Worm (Caenorhabditis elegans) whole organism, young adult: ENCODE measurements around the gene F19C6.3.
A peak's percentile ranks its signal among the peaks of the same experiment; 100 is the strongest.

Experiments used
- B0261.1 ChIP-seq: sonication (generic microtip); optimal IDR thresholded peaks from 2 replicates; lab custom pipeline; 2016; ENCODE audit warnings: mild to moderate bottlenecking, missing genetic modification characterization, moderate library complexity, missing compliant biosample characterization
- F10E7.11 ChIP-seq: sonication (generic microtip); optimal IDR thresholded peaks from 2 replicates; lab custom pipeline; 2017; ENCODE audit warnings: mild to moderate bottlenecking, missing genetic modification characterization, moderate library complexity, missing compliant biosample characterization
- F57A8.1 ChIP-seq: fragments of 200-800 bp; sonication (Bioruptor generic); optimal IDR thresholded peaks from 2 replicates; lab custom pipeline; 2018; ENCODE audit warnings: mild to moderate bottlenecking, missing genetic modification characterization, moderate library complexity, missing compliant biosample characterization
- Y53F4B.3 ChIP-seq: fragments of 200-800 bp; sonication (Bioruptor generic); IDR thresholded peaks from 2 replicates; pipeline ENCODE4 v1.3.6; 2022; ENCODE audit warnings: missing genetic modification reagents, missing genetic modification characterization, missing compliant biosample characterization
- Y53G8AR.9 ChIP-seq: fragments of 200-800 bp; sonication (Bioruptor generic); conservative IDR thresholded peaks from 2 replicates; pipeline ENCODE4 v1.3.6; 2022; ENCODE audit warnings: missing genetic modification reagents, missing genetic modification characterization, missing compliant biosample characterization
- Y67H2A.10 ChIP-seq: fragments of 200-800 bp; sonication (Bioruptor generic); conservative IDR thresholded peaks from 2 replicates; pipeline ENCODE4 v1.3.6; 2022; ENCODE audit warnings: missing genetic modification reagents, missing genetic modification characterization, missing compliant biosample characterization
- Y79H2A.3 ChIP-seq: fragments of 200-800 bp; sonication (Bioruptor generic); conservative IDR thresholded peaks from 2 replicates; pipeline ENCODE4 v1.3.6; 2022; ENCODE audit warnings: missing genetic modification reagents, missing genetic modification characterization, missing compliant biosample characterization
- bed-1 ChIP-seq: fragments of 200-800 bp; sonication (Bioruptor generic); IDR thresholded peaks from 2 replicates; pipeline ENCODE4 v1.3.6; 2022; ENCODE audit warnings: missing genetic modification reagents, missing genetic modification characterization, missing compliant biosample characterization
- ceh-27 ChIP-seq: fragments of 200-800 bp; sonication (Bioruptor generic); optimal IDR thresholded peaks from 2 replicates; lab custom pipeline; 2018; ENCODE audit warnings: mild to moderate bottlenecking, missing genetic modification characterization, moderate library complexity, missing compliant biosample characterization
- chd-7 ChIP-seq: sonication (generic microtip); optimal IDR thresholded peaks from 2 replicates; lab custom pipeline; 2016; ENCODE audit warnings: mild to moderate bottlenecking, missing genetic modification characterization, moderate library complexity, missing compliant biosample characterization
- dpl-1 ChIP-seq: fragments of 150-350 bp; optimal IDR thresholded peaks from 2 replicates; lab custom pipeline; 2014; ENCODE audit warnings: missing biosample characterization, missing genetic modification reagents, missing genetic modification characterization
- egrh-3 ChIP-seq: fragments of 200-800 bp; sonication (Bioruptor generic); IDR thresholded peaks from 2 replicates; pipeline ENCODE4 v1.3.6; 2022; ENCODE audit warnings: missing genetic modification reagents, missing genetic modification characterization, missing compliant biosample characterization
- ets-4 ChIP-seq: fragments of 200-800 bp; sonication (Bioruptor generic); optimal IDR thresholded peaks from 2 replicates; lab custom pipeline; 2018; ENCODE audit warnings: mild to moderate bottlenecking, missing genetic modification characterization, missing compliant biosample characterization
- hmg-1.2 ChIP-seq: fragments of 200-800 bp; sonication (Bioruptor generic); IDR thresholded peaks from 2 replicates; pipeline ENCODE4 v1.3.6; 2022; ENCODE audit warnings: missing genetic modification reagents, missing genetic modification characterization, missing compliant biosample characterization
- let-526 ChIP-seq: fragments of 200-800 bp; sonication (Bioruptor generic); IDR thresholded peaks from 2 replicates; pipeline ENCODE4 v1.3.6; 2022; ENCODE audit warnings: missing genetic modification reagents, missing genetic modification characterization, missing compliant biosample characterization
- lin-35 ChIP-seq, 3 experiments: fragments of 150-350 bp in 2 of 3; sonication (generic microtip) in 1 of 3; optimal IDR thresholded peaks; 2 replicates each; lab custom pipeline; 2014 to 2018; ENCODE audit warnings: missing biosample characterization in 3 of 3, missing genetic modification characterization in 3 of 3, missing genetic modification reagents in 3 of 3
- lsl-1 ChIP-seq: fragments of 200-800 bp; sonication (Bioruptor generic); optimal IDR thresholded peaks from 2 replicates; lab custom pipeline; 2018; ENCODE audit warnings: mild to moderate bottlenecking, missing genetic modification characterization, moderate library complexity, missing compliant biosample characterization
- lsy-27 ChIP-seq: sonication (generic microtip); optimal IDR thresholded peaks from 2 replicates; lab custom pipeline; 2017; ENCODE audit warnings: missing genetic modification characterization, mild to moderate bottlenecking, missing compliant biosample characterization, antibody characterized with exemption, missing genotype, borderline replicate concordance; ENCODE audit not compliant: insufficient read depth
- madf-8 ChIP-seq: fragments of 200-800 bp; sonication (Bioruptor generic); conservative IDR thresholded peaks from 2 replicates; pipeline ENCODE4 v1.3.6; 2022; ENCODE audit warnings: missing genetic modification reagents, missing genetic modification characterization, missing compliant biosample characterization
- mes-4 ChIP-seq: sonication (generic microtip); optimal IDR thresholded peaks from 2 replicates; lab custom pipeline; 2016; ENCODE audit warnings: missing genotype, missing genetic modification characterization, missing compliant biosample characterization
- nfya-2 ChIP-seq: fragments of 200-800 bp; sonication (Bioruptor generic); IDR thresholded peaks from 2 replicates; pipeline ENCODE4 v1.3.6; 2022; ENCODE audit warnings: missing genetic modification reagents, missing genetic modification characterization, missing compliant biosample characterization
- nfyb-1 ChIP-seq: fragments of 200-800 bp; sonication (Bioruptor generic); IDR thresholded peaks from 2 replicates; pipeline ENCODE4 v1.3.6; 2022; ENCODE audit warnings: missing genetic modification reagents, missing genetic modification characterization, missing compliant biosample characterization
- nhr-179 ChIP-seq: sonication (generic microtip); optimal IDR thresholded peaks from 2 replicates; lab custom pipeline; 2016; ENCODE audit warnings: mild to moderate bottlenecking, missing genetic modification characterization, missing compliant biosample characterization
- nhr-80 ChIP-seq: sonication (generic microtip); optimal IDR thresholded peaks from 2 replicates; lab custom pipeline; 2016; ENCODE audit warnings: missing genetic modification characterization, missing compliant biosample characterization
- pbrm-1 ChIP-seq: fragments of 200-800 bp; sonication (Bioruptor generic); IDR thresholded peaks from 2 replicates; pipeline ENCODE4 v1.3.6; 2022; ENCODE audit warnings: missing genetic modification reagents, missing genetic modification characterization, missing compliant biosample characterization
- snpc-1.1 ChIP-seq: sonication (generic microtip); optimal IDR thresholded peaks from 2 replicates; lab custom pipeline; 2017; ENCODE audit warnings: missing genetic modification characterization, mild to moderate bottlenecking, missing compliant biosample characterization, antibody characterized with exemption, moderate library complexity, missing genotype, missing genetic modification reagents; ENCODE audit not compliant: insufficient read depth
- snpc-1.3 ChIP-seq: sonication (generic microtip); optimal IDR thresholded peaks from 2 replicates; lab custom pipeline; 2017; ENCODE audit warnings: missing genetic modification characterization, mild to moderate bottlenecking, missing compliant biosample characterization, antibody characterized with exemption, moderate library complexity, missing genotype, missing genetic modification reagents; ENCODE audit not compliant: insufficient read depth
- snpc-4 ChIP-seq, 5 experiments: fragments of 150-350 bp in 1 of 5; sonication (generic microtip) in 4 of 5; optimal IDR thresholded peaks; 2 replicates each; lab custom pipeline; 2014 to 2018; ENCODE audit warnings: missing genetic modification characterization in 5 of 5, missing biosample characterization in 3 of 5, antibody characterized with exemption in 2 of 5, mild to moderate bottlenecking in 2 of 5, missing compliant biosample characterization in 2 of 5, missing genotype in 2 of 5, moderate library complexity in 2 of 5, missing genetic modification reagents in 1 of 5
- sptf-2 ChIP-seq: fragments of 200-800 bp; sonication (Bioruptor generic); optimal IDR thresholded peaks from 2 replicates; lab custom pipeline; 2018; ENCODE audit warnings: mild to moderate bottlenecking, missing genetic modification characterization, missing compliant biosample characterization
- tbp1 ChIP-seq: fragments of 200-800 bp; sonication (Bioruptor generic); optimal IDR thresholded peaks from 2 replicates; lab custom pipeline; 2018; ENCODE audit warnings: mild to moderate bottlenecking, missing genetic modification characterization, missing compliant biosample characterization
- zim-3 ChIP-seq: sonication (generic microtip); optimal IDR thresholded peaks from 2 replicates; lab custom pipeline; 2017; ENCODE audit warnings: mild to moderate bottlenecking, missing genetic modification characterization, moderate library complexity, missing compliant biosample characterization

The F19C6.3 gene

ce11 chrX:9999599-10000201 lies 8.9 kb downstream of the F19C6.3 start (continued):
- TF ChIP-seq chd-7 (tag; lab: Kevin White, UChicago) (peak; percentile 78), F57A8.1 (GFP tag; lab: Kevin White, UChicago) (no peak), ceh-27 (GFP tag; lab: Kevin White, UChicago) (peak; percentile 60), hmg-1.2 (GFP tag; lab: Robert Waterston, UW) (peak; percentile 73), nhr-80 (tag; lab: Kevin White, UChicago) (peak; percentile 36), sptf-2 (GFP tag; lab: Kevin White, UChicago) (no peak), zim-3 (tag; lab: Kevin White, UChicago) (no peak), lin-35 (GFP tag; optimal IDR thresholded peaks at IDR 0.05; lab: Kevin White, UChicago) (peak in 1 of 3 experiments; percentile 62), F10E7.11 (no peak), dpl-1 (GFP tag; lab: Kevin White, UChicago) (no peak), snpc-4 (GFP tag; optimal IDR thresholded peaks at IDR 0.05; lab: Kevin White, UChicago) (no peak), snpc-4 (tag; optimal IDR thresholded peaks at IDR 0.05; lab: Kevin White, UChicago) (no peak), ets-4 (no peak), tbp1 (peak; percentile 5), pbrm-1 (GFP tag; lab: Robert Waterston, UW) (peak; percentile 60; the same call in 1 of the 2 replicates), nfya-2 (no peak), B0261.1 (tag; lab: Kevin White, UChicago) (no peak), nhr-179 (tag; lab: Kevin White, UChicago) (no peak), Y53G8AR.9 (GFP tag; lab: Robert Waterston, UW) (no peak), snpc-1.1 (tag; lab: Kevin White, UChicago) (no peak)
- TF ChIP-seq, all 124 proteins: peak for 32

- no peak for TF ChIP-seq mes-4
- TF ChIP-seq snpc-1.3 (tag; lab: Kevin White, UChicago) = no peak
Observed at ce11 chrX:9999192-9999591, 9.4 kb downstream of the F19C6.3 start, which contains the start of gene grk-1. TSS of gene grk-1 (minus strand) at chrX:9999208.

- no peak for TF ChIP-seq Y67H2A.10
- peak; percentile 61 for TF ChIP-seq nhr-80 (tag; lab: Kevin White, UChicago)
Observed at ce11 chrX:9997344-9997743, 11.2 kb downstream of the F19C6.3 start.

- TF ChIP-seq let-526 (no peak), lsl-1 (GFP tag; lab: Kevin White, UChicago) (no peak), lsy-27 (tag; lab: Kevin White, UChicago) (no peak), egrh-3 (GFP tag; lab: Robert Waterston, UW) (no peak), nfyb-1 (GFP tag; lab: Robert Waterston, UW) (no peak), bed-1 (GFP tag; lab: Robert Waterston, UW) (no peak), Y53F4B.3 (GFP tag; lab: Robert Waterston, UW) (no peak), madf-8 (GFP tag; lab: Robert Waterston, UW) (no peak), chd-7 (tag; lab: Kevin White, UChicago) (no peak), Y79H2A.3 (GFP tag; lab: Robert Waterston, UW) (no peak)
Observed at ce11 chrX:9993100-9993499, 15.5 kb downstream of the F19C6.3 start.
